Fruit fly (Drosophila melanogaster): ENCODE measurements around the gene Atac3.
A peak's percentile ranks its signal among the peaks of the same experiment; 100 is the strongest.

The Atac3 gene

dm6 chr3L:327833-328232 lies at the start of gene Atac3, which contains the start of gene Ptpmeg:
Gene Atac3 (minus strand): TSS chr3L:327992.
Gene Ptpmeg (plus strand): TSS chr3L:328097.
- no peak for TF ChIP-seq cnc (optimal IDR thresholded peaks at IDR 0.05)
- peak; percentile 1 for TF ChIP-seq bab1 (GFP tag; optimal IDR thresholded peaks at IDR 0.05)
- peak; percentile 7 for TF ChIP-seq pad (GFP tag; optimal IDR thresholded peaks at IDR 0.05)
- TF ChIP-seq CG7101 (tag; optimal IDR thresholded peaks at IDR 0.05): peak; percentile 24

dm6 chr3L:375672-376071 lies 47.9 kb upstream of the Atac3 start:
- no peak for TF ChIP-seq Mnt (GFP tag; optimal IDR thresholded peaks at IDR 0.05)
- no peak for TF ChIP-seq CG1620 (GFP tag; optimal IDR thresholded peaks at IDR 0.05)
- no peak for TF ChIP-seq CG11617 (GFP tag; optimal IDR thresholded peaks at IDR 0.05)
- no peak for TF ChIP-seq pad (GFP tag; optimal IDR thresholded peaks at IDR 0.05)
- TF ChIP-seq CG14711 (tag; optimal IDR thresholded peaks at IDR 0.05): no peak
- TF ChIP-seq CG12768 (GFP tag; optimal IDR thresholded peaks at IDR 0.05): no peak
- TF ChIP-seq cic (GFP tag; optimal IDR thresholded peaks at IDR 0.05): no peak
- TF ChIP-seq ovo (GFP tag; optimal IDR thresholded peaks at IDR 0.05): no peak
- no peak for TF ChIP-seq cnc (optimal IDR thresholded peaks at IDR 0.05)
- no peak for TF ChIP-seq Crg-1 (GFP tag; optimal IDR thresholded peaks at IDR 0.05)
- TF ChIP-seq CG5204 (GFP tag; optimal IDR thresholded peaks at IDR 0.05): no peak
- no peak for TF ChIP-seq CG7101 (tag; optimal IDR thresholded peaks at IDR 0.05)
- no peak for TF ChIP-seq bab1 (GFP tag; optimal IDR thresholded peaks at IDR 0.05)
- no peak for TF ChIP-seq tj (GFP tag; optimal IDR thresholded peaks at IDR 0.05)
- no peak for TF ChIP-seq Clk (GFP tag; optimal IDR thresholded peaks at IDR 0.05)
- TF ChIP-seq CG7045 (GFP tag; optimal IDR thresholded peaks at IDR 0.05): no peak
- TF ChIP-seq kay (GFP tag; ENCODE audit: borderline replicate concordance): no peak

- no peak for TF ChIP-seq tj (GFP tag; optimal IDR thresholded peaks at IDR 0.05)
- TF ChIP-seq Mnt (GFP tag; optimal IDR thresholded peaks at IDR 0.05): no peak
- no peak for TF ChIP-seq CG1620 (GFP tag; optimal IDR thresholded peaks at IDR 0.05)
- no peak for TF ChIP-seq pad (GFP tag; optimal IDR thresholded peaks at IDR 0.05)
- TF ChIP-seq bab1 (GFP tag; optimal IDR thresholded peaks at IDR 0.05): no peak
- TF ChIP-seq cnc (optimal IDR thresholded peaks at IDR 0.05): no peak
- TF ChIP-seq toe (GFP tag; optimal IDR thresholded peaks at IDR 0.05): no peak
- TF ChIP-seq kay (GFP tag; ENCODE audit: borderline replicate concordance): no peak
- no peak for TF ChIP-seq CG5204 (GFP tag; optimal IDR thresholded peaks at IDR 0.05)
- TF ChIP-seq ovo (GFP tag; optimal IDR thresholded peaks at IDR 0.05): no peak
- TF ChIP-seq Clk (GFP tag; optimal IDR thresholded peaks at IDR 0.05): no peak
- no peak for TF ChIP-seq CG12768 (GFP tag; optimal IDR thresholded peaks at IDR 0.05)
- TF ChIP-seq CG7101 (tag; optimal IDR thresholded peaks at IDR 0.05): no peak
- no peak for TF ChIP-seq CG7045 (GFP tag; optimal IDR thresholded peaks at IDR 0.05)
- no peak for TF ChIP-seq cic (GFP tag; optimal IDR thresholded peaks at IDR 0.05)
- TF ChIP-seq CG14711 (tag; optimal IDR thresholded peaks at IDR 0.05): no peak
These were observed 46.8 kb upstream of the Atac3 start for dm6 chr3L:374582-374981.

dm6 chr3L:371228-371627 lies 43.4 kb upstream of the Atac3 start:
- TF ChIP-seq CG11617 (GFP tag; optimal IDR thresholded peaks at IDR 0.05) (no peak), CG7101 (tag; optimal IDR thresholded peaks at IDR 0.05) (no peak), CG5204 (GFP tag; optimal IDR thresholded peaks at IDR 0.05) (no peak), Crg-1 (GFP tag; optimal IDR thresholded peaks at IDR 0.05) (no peak), toe (GFP tag; optimal IDR thresholded peaks at IDR 0.05) (no peak), Mnt (GFP tag; optimal IDR thresholded peaks at IDR 0.05) (no peak), CG12768 (GFP tag; optimal IDR thresholded peaks at IDR 0.05) (no peak), pad (GFP tag; optimal IDR thresholded peaks at IDR 0.05) (no peak), cnc (optimal IDR thresholded peaks at IDR 0.05) (no peak)

dm6 chr3L:366337-366736 lies 38.5 kb upstream of the Atac3 start, which contains the start of gene CG13884:
Gene CG13884 (minus strand): TSS chr3L:366437.
- TF ChIP-seq Mnt (GFP tag; optimal IDR thresholded peaks at IDR 0.05) (no peak), CG5204 (GFP tag; optimal IDR thresholded peaks at IDR 0.05) (no peak), CG33017 (tag; optimal IDR thresholded peaks at IDR 0.05) (no peak), CG7045 (GFP tag; optimal IDR thresholded peaks at IDR 0.05) (no peak), Clk (GFP tag; optimal IDR thresholded peaks at IDR 0.05) (no peak), ovo (GFP tag; optimal IDR thresholded peaks at IDR 0.05) (no peak), bab1 (GFP tag; optimal IDR thresholded peaks at IDR 0.05) (no peak), Hr96 (GFP tag; optimal IDR thresholded peaks at IDR 0.05) (no peak), cnc (optimal IDR thresholded peaks at IDR 0.05) (no peak), toe (GFP tag; optimal IDR thresholded peaks at IDR 0.05) (no peak), CG12768 (GFP tag; optimal IDR thresholded peaks at IDR 0.05) (no peak), cic (GFP tag; optimal IDR thresholded peaks at IDR 0.05) (no peak), CG14711 (tag; optimal IDR thresholded peaks at IDR 0.05) (no peak), Crg-1 (GFP tag; optimal IDR thresholded peaks at IDR 0.05) (no peak)

- TF ChIP-seq CG14711 (tag; optimal IDR thresholded peaks at IDR 0.05): peak; percentile 33
- peak; percentile 14 for TF ChIP-seq Hr96 (GFP tag; optimal IDR thresholded peaks at IDR 0.05)
- TF ChIP-seq CG1620 (GFP tag; optimal IDR thresholded peaks at IDR 0.05): peak; percentile 12
- TF ChIP-seq tj (GFP tag; optimal IDR thresholded peaks at IDR 0.05): peak; percentile 29
- TF ChIP-seq CG11617 (GFP tag; optimal IDR thresholded peaks at IDR 0.05): peak; percentile 24
- peak; percentile 3 for TF ChIP-seq CG7101 (tag; optimal IDR thresholded peaks at IDR 0.05)
- no peak for TF ChIP-seq CG7045 (GFP tag; optimal IDR thresholded peaks at IDR 0.05)
- TF ChIP-seq CG12768 (GFP tag; optimal IDR thresholded peaks at IDR 0.05): no peak
- TF ChIP-seq Mnt (GFP tag; optimal IDR thresholded peaks at IDR 0.05): peak; percentile 68
- TF ChIP-seq bab1 (GFP tag; optimal IDR thresholded peaks at IDR 0.05): peak; percentile 89
These were observed 33.4 kb upstream of the Atac3 start, which contains the start of the genes Cdc5 and CG1233 for dm6 chr3L:361201-361600. Gene Cdc5 (minus strand): TSS chr3L:361383. Gene CG1233 (plus strand): TSS chr3L:361472.

dm6 chr3L:357681-358080 lies 29.9 kb upstream of the Atac3 start, which contains the start of gene Roc1b:
Gene Roc1b (plus strand): TSS chr3L:357981.
- no peak for TF ChIP-seq bab1 (GFP tag; optimal IDR thresholded peaks at IDR 0.05)
- no peak for TF ChIP-seq Crg-1 (GFP tag; optimal IDR thresholded peaks at IDR 0.05)
- TF ChIP-seq cnc (optimal IDR thresholded peaks at IDR 0.05): no peak
- no peak for TF ChIP-seq kay (GFP tag; ENCODE audit: borderline replicate concordance)
- TF ChIP-seq toe (GFP tag; optimal IDR thresholded peaks at IDR 0.05): no peak
- TF ChIP-seq CG11617 (GFP tag; optimal IDR thresholded peaks at IDR 0.05): no peak
- no peak for TF ChIP-seq Mnt (GFP tag; optimal IDR thresholded peaks at IDR 0.05)
- TF ChIP-seq pad (GFP tag; optimal IDR thresholded peaks at IDR 0.05): no peak
- no peak for TF ChIP-seq Clk (GFP tag; optimal IDR thresholded peaks at IDR 0.05)
- no peak for TF ChIP-seq Hr96 (GFP tag; optimal IDR thresholded peaks at IDR 0.05)
- TF ChIP-seq CG7101 (tag; optimal IDR thresholded peaks at IDR 0.05): no peak
- no peak for TF ChIP-seq ovo (GFP tag; optimal IDR thresholded peaks at IDR 0.05)
- no peak for TF ChIP-seq CG33017 (tag; optimal IDR thresholded peaks at IDR 0.05)
- no peak for TF ChIP-seq CG14711 (tag; optimal IDR thresholded peaks at IDR 0.05)
- no peak for TF ChIP-seq CG7045 (GFP tag; optimal IDR thresholded peaks at IDR 0.05)
- TF ChIP-seq cic (GFP tag; optimal IDR thresholded peaks at IDR 0.05): no peak
- no peak for TF ChIP-seq CG5204 (GFP tag; optimal IDR thresholded peaks at IDR 0.05)
- TF ChIP-seq CG1620 (GFP tag; optimal IDR thresholded peaks at IDR 0.05): no peak
- TF ChIP-seq CG12768 (GFP tag; optimal IDR thresholded peaks at IDR 0.05): no peak

Data from whole organism, adult.